Worm (Caenorhabditis elegans): ENCODE measurements around the gene srh-252.

DNA sequence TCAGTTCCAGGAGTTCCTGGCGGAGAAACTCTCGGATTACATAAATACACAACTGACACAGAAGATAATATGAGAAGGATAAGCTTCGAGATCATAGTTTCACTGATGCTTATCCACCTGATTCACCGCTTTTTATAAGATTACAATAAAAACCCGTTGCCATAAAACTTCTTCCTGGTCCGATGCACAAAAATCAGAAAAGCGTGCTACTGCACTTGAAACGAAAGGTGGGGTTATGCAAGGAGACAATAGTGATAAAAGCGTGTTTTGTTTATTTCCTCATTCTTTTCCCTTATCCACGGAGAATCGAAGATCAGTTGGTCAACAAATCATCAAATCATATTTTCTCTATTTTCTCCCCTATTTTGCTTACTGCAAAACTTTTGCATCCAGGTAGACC lies 19.3 kb upstream of the srh-252 start, which contains the start of gene Y68A4B.3:
- TF ChIP-seq xnd-1 (tag; optimal IDR thresholded peaks at IDR 0.05) (no peak), hlh-12 (tag; optimal IDR thresholded peaks at IDR 0.05) (no peak), B0261.1 (tag; optimal IDR thresholded peaks at IDR 0.05) (no peak), lin-35 (GFP tag; optimal IDR thresholded peaks at IDR 0.05) (no peak), pha-4 (tag; optimal IDR thresholded peaks at IDR 0.05) (no peak), egrh-3 (GFP tag; IDR thresholded peaks at IDR 0.05) (no peak), attf-6 (GFP tag; IDR thresholded peaks at IDR 0.05) (no peak), F23B12.7 (tag; optimal IDR thresholded peaks at IDR 0.05; ENCODE audit: insufficient read depth) (no peak), fkh-3 (tag; optimal IDR thresholded peaks at IDR 0.05) (no peak), snpc-4 (GFP tag; optimal IDR thresholded peaks at IDR 0.05) (no peak), snpc-4 (tag; optimal IDR thresholded peaks at IDR 0.05) (no peak), ceh-27 (GFP tag; optimal IDR thresholded peaks at IDR 0.05) (no peak), Y95B8A.8 (GFP tag; IDR thresholded peaks at IDR 0.05) (no peak), F55B11.4 (tag; optimal IDR thresholded peaks at IDR 0.05; ENCODE audit: borderline replicate concordance, insufficient read depth) (no peak), let-526 (GFP tag; IDR thresholded peaks at IDR 0.05) (no peak)
